Fruit fly (Drosophila melanogaster): ENCODE results near the gene Spn77Bc.

Gene Spn77Bc

dm6 chr3L:20302081-20302630, 40.3 kb upstream of the Spn77Bc start, which contains the start of gene Pex23 (continued):
- TF ChIP-seq CG4328 (GFP tag; optimal IDR thresholded peaks at IDR 0.05), result no peak
- TF ChIP-seq CG6791 (GFP tag; IDR thresholded peaks at IDR 0.05; ENCODE audit: partially characterized antibody), result peak; percentile 95
- TF ChIP-seq CG11723 (GFP tag; optimal IDR thresholded peaks at IDR 0.05), result peak; percentile 53
- TF ChIP-seq Ets97D (GFP tag; optimal IDR thresholded peaks at IDR 0.05), result peak; percentile 78
- peak; percentile 80 for TF ChIP-seq CG14014 (GFP tag; IDR thresholded peaks at IDR 0.05)
- TF ChIP-seq CG1602 (GFP tag; optimal IDR thresholded peaks at IDR 0.05), result peak; percentile 81
- TF ChIP-seq Spps (tag; optimal IDR thresholded peaks at IDR 0.05), result peak; percentile 64
- TF ChIP-seq CG2712 (tag; optimal IDR thresholded peaks at IDR 0.05), result peak; percentile 88
- peak; percentile 89 for TF ChIP-seq Rfx (GFP tag; IDR thresholded peaks at IDR 0.05)
- TF ChIP-seq wor (GFP tag; IDR thresholded peaks at IDR 0.05), result peak; percentile 60; the same call in 1 of the 2 replicates
- TF ChIP-seq Sin3A (optimal IDR thresholded peaks at IDR 0.05), result peak; percentile 95
- TF ChIP-seq wdn (GFP tag; IDR thresholded peaks at IDR 0.05), result no peak
- TF ChIP-seq CG18476 (GFP tag; optimal IDR thresholded peaks at IDR 0.05), result peak; percentile 72
- peak; percentile 80 for TF ChIP-seq CG11456 (GFP tag; IDR thresholded peaks at IDR 0.05)
- TF ChIP-seq Optix (GFP tag; IDR thresholded peaks at IDR 0.05), result peak; percentile 54; the same call in 2 of the 3 replicates
- TF ChIP-seq Sox102F (GFP tag; optimal IDR thresholded peaks at IDR 0.05), result peak; percentile 82
- TF ChIP-seq E2f2 (GFP tag; IDR thresholded peaks at IDR 0.05), result peak; percentile 66
- peak; percentile 80 for TF ChIP-seq CG18599 (GFP tag; optimal IDR thresholded peaks at IDR 0.05)
- TF ChIP-seq CG6689 (GFP tag; IDR thresholded peaks at IDR 0.05), result peak; percentile 82
- TF ChIP-seq CG4282 (GFP tag; optimal IDR thresholded peaks at IDR 0.05), result peak; percentile 28
- no peak for TF ChIP-seq abd-A (tag; optimal IDR thresholded peaks at IDR 0.05)
- TF ChIP-seq CG2875 (GFP tag; optimal IDR thresholded peaks at IDR 0.05), result peak; percentile 22
- no peak for TF ChIP-seq run (tag; optimal IDR thresholded peaks at IDR 0.05)
- TF ChIP-seq insv (GFP tag; optimal IDR thresholded peaks at IDR 0.05), result peak in 1 of 2 experiments; percentile 73
- TF ChIP-seq CrebB (tag; optimal IDR thresholded peaks at IDR 0.05), result no peak
- no peak for TF ChIP-seq kni (GFP tag; optimal IDR thresholded peaks at IDR 0.05)
- no peak for TF ChIP-seq Blimp-1 (GFP tag; optimal IDR thresholded peaks at IDR 0.05)
- TF ChIP-seq zfh2 (GFP tag; optimal IDR thresholded peaks at IDR 0.05), result peak; percentile 79
- TF ChIP-seq CG12769 (tag; optimal IDR thresholded peaks at IDR 0.05), result no peak
- TF ChIP-seq MESR4 (GFP tag; optimal IDR thresholded peaks at IDR 0.05), result peak; percentile 71
- TF ChIP-seq CG32767 (GFP tag; IDR thresholded peaks at IDR 0.05), result peak; percentile 38; the same call in 1 of the 2 replicates
- TF ChIP-seq D (optimal IDR thresholded peaks at IDR 0.05), result no peak
- peak; percentile 60 for TF ChIP-seq D (GFP tag; optimal IDR thresholded peaks at IDR 0.05)
- no peak for TF ChIP-seq Doc2 (GFP tag; IDR thresholded peaks at IDR 0.05)
- TF ChIP-seq CG17328 (GFP tag; IDR thresholded peaks at IDR 0.05), result peak; percentile 77
- peak; percentile 78 for TF ChIP-seq CG10366 (GFP tag; IDR thresholded peaks at IDR 0.05)
- TF ChIP-seq CG17359 (tag; optimal IDR thresholded peaks at IDR 0.05), result peak; percentile 82
- TF ChIP-seq ase (GFP tag; IDR thresholded peaks at IDR 0.05), result peak; percentile 83
- peak; percentile 26 for TF ChIP-seq Six4 (GFP tag; optimal IDR thresholded peaks at IDR 0.05)
- TF ChIP-seq prd (optimal IDR thresholded peaks at IDR 0.05), result no peak
- TF ChIP-seq prd (GFP tag; IDR thresholded peaks at IDR 0.05), result peak; percentile 90
- no peak for TF ChIP-seq Poxn (GFP tag; IDR thresholded peaks at IDR 0.05)
- peak; percentile 85 for TF ChIP-seq ind (GFP tag; optimal IDR thresholded peaks at IDR 0.05)
- TF ChIP-seq BtbVII (GFP tag; optimal IDR thresholded peaks at IDR 0.05), result peak; percentile 53
- peak; percentile 79 for TF ChIP-seq Max (GFP tag; optimal IDR thresholded peaks at IDR 0.05)
- TF ChIP-seq mirr (GFP tag; optimal IDR thresholded peaks at IDR 0.05), result no peak
- TF ChIP-seq chinmo (GFP tag; IDR thresholded peaks at IDR 0.05; ENCODE audit: partially characterized antibody), result peak; percentile 94; the same call in 2 of the 4 replicates
- peak; percentile 17 for TF ChIP-seq NK7.1 (GFP tag; optimal IDR thresholded peaks at IDR 0.05)
- peak; percentile 89 for TF ChIP-seq phol (tag; optimal IDR thresholded peaks at IDR 0.05)
- TF ChIP-seq knrl (GFP tag; IDR thresholded peaks at IDR 0.05; ENCODE audit: partially characterized antibody), result peak; percentile 99
- TF ChIP-seq yki (optimal IDR thresholded peaks at IDR 0.05), result no peak
